Fruit fly (Drosophila melanogaster): ENCODE measurements around the gene eIF4E3.

eIF4E3 gene

DNA sequence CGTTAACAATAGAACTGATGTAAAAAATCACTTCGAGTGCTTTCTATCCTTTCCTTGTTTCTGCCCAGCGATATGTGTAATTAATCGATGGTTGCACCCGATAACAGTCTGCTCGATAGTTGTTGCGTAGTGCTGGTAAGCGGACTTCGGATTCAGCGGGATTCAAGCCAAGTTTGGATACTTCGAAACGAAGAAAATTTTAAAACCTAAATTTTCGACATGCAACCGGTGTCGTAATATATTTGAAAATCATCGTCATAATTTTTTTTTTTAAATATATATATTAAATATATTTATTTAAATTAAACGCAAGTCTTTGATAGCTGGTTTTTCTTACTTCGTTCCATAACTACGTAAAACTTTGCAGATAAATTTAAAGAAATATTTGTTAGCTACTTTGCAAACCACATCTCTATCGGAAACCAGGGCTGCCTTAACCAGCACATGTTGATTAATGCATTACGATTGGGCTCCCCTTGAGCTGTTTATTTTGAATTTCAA lies 31.2 kb upstream of the eIF4E3 start, which contains the start of the genes UbcE2M and Dhps (continued):
- TF ChIP-seq abd-A (tag; optimal IDR thresholded peaks at IDR 0.05) (no peak), Doc3 (GFP tag; IDR thresholded peaks at IDR 0.05; ENCODE audit: partially characterized antibody) (peak; percentile 54; the same call in 1 of the 3 replicates), CG13296 (GFP tag; optimal IDR thresholded peaks at IDR 0.05) (peak; percentile 72), hkb (optimal IDR thresholded peaks at IDR 0.05) (no peak), hkb (GFP tag; IDR thresholded peaks at IDR 0.05) (peak; percentile 50), CG13287 (GFP tag; IDR thresholded peaks at IDR 0.05; ENCODE audit: partially characterized antibody) (peak; percentile 71), ATbp (GFP tag; optimal IDR thresholded peaks at IDR 0.05) (no peak), CG12155 (GFP tag; optimal IDR thresholded peaks at IDR 0.05) (peak; percentile 70), btn (GFP tag; optimal IDR thresholded peaks at IDR 0.05) (no peak), pzg (GFP tag; optimal IDR thresholded peaks at IDR 0.05) (peak; percentile 55), CG18011 (GFP tag; optimal IDR thresholded peaks at IDR 0.05) (peak; percentile 33), Rfx (GFP tag; IDR thresholded peaks at IDR 0.05) (peak; percentile 87), CG2116 (GFP tag; optimal IDR thresholded peaks at IDR 0.05) (peak; percentile 83), CG17328 (GFP tag; IDR thresholded peaks at IDR 0.05) (no peak), Xrp1 (GFP tag; IDR thresholded peaks at IDR 0.05) (peak; percentile 62), Sin3A (optimal IDR thresholded peaks at IDR 0.05) (peak; percentile 41), Six4 (GFP tag; optimal IDR thresholded peaks at IDR 0.05) (peak; percentile 31), en (GFP tag; optimal IDR thresholded peaks at IDR 0.05) (no peak), Ptx1 (GFP tag; IDR thresholded peaks at IDR 0.05) (peak; percentile 73), CG4424 (GFP tag; optimal IDR thresholded peaks at IDR 0.05) (peak; percentile 65), CG16813 (GFP tag; IDR thresholded peaks at IDR 0.05; ENCODE audit: partially characterized antibody) (peak; percentile 82), CG4360 (GFP tag; IDR thresholded peaks at IDR 0.05) (no peak), NFAT (GFP tag; IDR thresholded peaks at IDR 0.05) (peak; percentile 62), Kr (GFP tag; optimal IDR thresholded peaks at IDR 0.05) (no peak), lilli (GFP tag; optimal IDR thresholded peaks at IDR 0.05) (peak; percentile 66), dpn (GFP tag; optimal IDR thresholded peaks at IDR 0.05) (peak; percentile 66), tin (GFP tag; optimal IDR thresholded peaks at IDR 0.05) (peak; percentile 66), CG15269 (tag; optimal IDR thresholded peaks at IDR 0.05) (no peak), onecut (GFP tag; IDR thresholded peaks at IDR 0.05) (peak; percentile 19; the same call in 1 of the 2 replicates), fd3F (GFP tag; optimal IDR thresholded peaks at IDR 0.05) (peak; percentile 68), cato (GFP tag; optimal IDR thresholded peaks at IDR 0.05; ENCODE audit: borderline replicate concordance) (peak; percentile 37), Dref (GFP tag; IDR thresholded peaks at IDR 0.05) (peak; percentile 80), aop (GFP tag; IDR thresholded peaks at IDR 0.05) (no peak), ind (GFP tag; optimal IDR thresholded peaks at IDR 0.05) (peak; percentile 85), CG14050 (GFP tag; IDR thresholded peaks at IDR 0.05) (peak; percentile 46; the same call in 1 of the 3 replicates), CG6683 (GFP tag; optimal IDR thresholded peaks at IDR 0.05) (peak; percentile 58), Lhr (GFP tag; optimal IDR thresholded peaks at IDR 0.05) (peak; percentile 20), chm (GFP tag; IDR thresholded peaks at IDR 0.05) (peak; percentile 6; the same call in 1 of the 2 replicates), CG11085 (GFP tag; IDR thresholded peaks at IDR 0.05) (peak; percentile 60; the same call in 1 of the 2 replicates), eve (GFP tag; optimal IDR thresholded peaks at IDR 0.05) (no peak), bab2 (GFP tag; optimal IDR thresholded peaks at IDR 0.05) (no peak), CG13123 (GFP tag; optimal IDR thresholded peaks at IDR 0.05) (peak; percentile 59), sim (GFP tag; IDR thresholded peaks at IDR 0.05) (no peak), Dip3 (GFP tag; optimal IDR thresholded peaks at IDR 0.05) (peak; percentile 49), eyg (GFP tag; optimal IDR thresholded peaks at IDR 0.05) (peak; percentile 36), psq (GFP tag; optimal IDR thresholded peaks at IDR 0.05) (peak; percentile 54), CG12942 (GFP tag; optimal IDR thresholded peaks at IDR 0.05) (peak; percentile 53), cg (GFP tag; optimal IDR thresholded peaks at IDR 0.05) (no peak), CG10462 (GFP tag; optimal IDR thresholded peaks at IDR 0.05) (no peak), grn (GFP tag; optimal IDR thresholded peaks at IDR 0.05) (no peak), MTF-1 (GFP tag; optimal IDR thresholded peaks at IDR 0.05; ENCODE audit: borderline replicate concordance) (no peak), CG1024 (GFP tag; IDR thresholded peaks at IDR 0.05) (no peak)
